Fruit fly (Drosophila melanogaster): ENCODE data around the gene CG10602.

DNA sequence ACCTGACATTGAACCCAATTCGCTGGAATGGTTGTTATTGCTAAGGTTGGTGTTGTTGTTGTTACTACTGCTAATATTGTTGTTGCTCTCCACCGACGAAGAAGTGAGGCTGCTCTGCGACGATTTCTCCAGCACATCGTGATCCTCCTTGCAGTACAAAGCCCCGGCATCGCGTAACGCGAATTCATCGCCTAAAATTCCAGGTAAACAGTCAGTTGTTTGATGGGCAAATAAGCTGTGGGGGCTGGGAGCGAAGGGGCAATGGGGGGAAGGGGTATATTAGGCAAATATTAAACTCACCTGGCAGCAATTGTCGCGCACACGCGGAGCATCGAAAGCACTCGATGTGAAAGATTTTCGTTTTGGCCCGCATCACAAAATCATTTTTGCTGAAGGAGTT, 5.0 kb upstream of the CG10602 start:
- TF ChIP-seq CG8478 (optimal IDR thresholded peaks at IDR 0.05) (no peak), CTCF (optimal IDR thresholded peaks at IDR 0.05) (no peak)
